Fruit fly (Drosophila melanogaster) whole organism, embryonic: ENCODE results near the gene Mgat4a.

Source experiments
- Abd-B ChIP-seq: fragments of 200-800 bp; sonication (Bioruptor generic); optimal IDR thresholded peaks from 2 replicates; lab custom pipeline; 2018; ENCODE audit warnings: missing biosample characterization, mild to moderate bottlenecking, missing genetic modification characterization, moderate library complexity
- B-H2 ChIP-seq: fragments of 200-800 bp; sonication (Bioruptor generic); optimal IDR thresholded peaks from 2 replicates; lab custom pipeline; 2018; ENCODE audit warnings: missing biosample characterization, mild to moderate bottlenecking, missing genetic modification characterization
- CG12299 ChIP-seq: fragments of 200-800 bp; sonication (Bioruptor generic); optimal IDR thresholded peaks from 2 replicates; lab custom pipeline; 2018; ENCODE audit warnings: missing biosample characterization, mild to moderate bottlenecking, missing genetic modification characterization
- CG14441 ChIP-seq: fragments of 200-800 bp; sonication (Bioruptor generic); IDR thresholded peaks from 2 replicates; pipeline ENCODE4 v1.3.6; 2022; ENCODE audit warnings: missing biosample characterization, missing genetic modification characterization
- CG15011 ChIP-seq: fragments of 200-800 bp; sonication (Bioruptor generic); optimal IDR thresholded peaks from 3 replicates; lab custom pipeline; 2018; ENCODE audit warnings: missing biosample characterization, mild to moderate bottlenecking, missing genetic modification characterization
- CG15479 ChIP-seq: fragments of 200-800 bp; sonication (Bioruptor generic); optimal IDR thresholded peaks from 3 replicates; lab custom pipeline; 2019; ENCODE audit warnings: missing biosample characterization, mild to moderate bottlenecking, missing genetic modification characterization, moderate library complexity
- CG15601 ChIP-seq: fragments of 200-800 bp; sonication (Bioruptor generic); optimal IDR thresholded peaks from 3 replicates; lab custom pipeline; 2019; ENCODE audit warnings: missing biosample characterization, mild to moderate bottlenecking, missing genetic modification characterization, moderate library complexity
- CG17802 ChIP-seq: fragments of 200-800 bp; sonication (Bioruptor generic); optimal IDR thresholded peaks from 2 replicates; lab custom pipeline; 2018; ENCODE audit warnings: missing biosample characterization, mild to moderate bottlenecking, missing genetic modification characterization, moderate library complexity
- CG2875 ChIP-seq: fragments of 200-800 bp; sonication (Bioruptor generic); optimal IDR thresholded peaks from 2 replicates; lab custom pipeline; 2017; ENCODE audit warnings: missing biosample characterization, mild to moderate bottlenecking, missing genetic modification characterization, missing genetic modification reagents
- CG30020 ChIP-seq: fragments of 200-800 bp; optimal IDR thresholded peaks from 2 replicates; lab custom pipeline; 2019; ENCODE audit warnings: missing biosample characterization, mild to moderate bottlenecking, missing genetic modification characterization, moderate library complexity
- CG31388 ChIP-seq: fragments of 200-800 bp; sonication (Bioruptor generic); optimal IDR thresholded peaks from 2 replicates; lab custom pipeline; 2016; ENCODE audit warnings: missing biosample characterization, missing genetic modification characterization
- CG3995 ChIP-seq: fragments of 200-800 bp; sonication (Bioruptor generic); optimal IDR thresholded peaks from 3 replicates; lab custom pipeline; 2016; ENCODE audit warnings: missing biosample characterization, missing genetic modification characterization
- CG4404 ChIP-seq: fragments of 200-800 bp; sonication (Bioruptor generic); IDR thresholded peaks from 2 replicates; pipeline ENCODE4 v1.3.6; 2022; ENCODE audit warnings: missing biosample characterization, missing genetic modification characterization
- CG6765 ChIP-seq: fragments of 200-800 bp; sonication (Bioruptor generic); optimal IDR thresholded peaks from 3 replicates; lab custom pipeline; 2017; ENCODE audit warnings: missing biosample characterization, mild to moderate bottlenecking, missing genetic modification characterization
- CG6813 ChIP-seq: fragments of 200-800 bp; sonication (Bioruptor generic); optimal IDR thresholded peaks from 2 replicates; lab custom pipeline; 2017; ENCODE audit warnings: missing biosample characterization, missing genetic modification characterization, mild to moderate bottlenecking, moderate library complexity, missing genetic modification reagents
- CG7271 ChIP-seq: fragments of 200-800 bp; sonication (Bioruptor generic); optimal IDR thresholded peaks from 2 replicates; lab custom pipeline; 2018; ENCODE audit warnings: missing biosample characterization, mild to moderate bottlenecking, missing genetic modification characterization, moderate library complexity
- CG7928 ChIP-seq: fragments of 200-800 bp; sonication (Bioruptor generic); optimal IDR thresholded peaks from 2 replicates; lab custom pipeline; 2017; ENCODE audit warnings: missing biosample characterization, mild to moderate bottlenecking, missing genetic modification characterization
- CG9609 ChIP-seq: fragments of 200-800 bp; sonication (Bioruptor generic); optimal IDR thresholded peaks from 3 replicates; lab custom pipeline; 2016; ENCODE audit warnings: missing biosample characterization, missing genetic modification characterization
- CG9876 ChIP-seq: fragments of 200-800 bp; sonication (Bioruptor generic); optimal IDR thresholded peaks from 2 replicates; lab custom pipeline; 2016; ENCODE audit warnings: missing biosample characterization, missing genetic modification characterization
- Ets65A ChIP-seq: fragments of 200-800 bp; sonication (Bioruptor generic); peaks from one replicate; lab custom pipeline; 2016; ENCODE audit warnings: missing biosample characterization, missing genetic modification characterization
- Fer2 ChIP-seq: fragments of 200-800 bp; sonication (Bioruptor generic); optimal IDR thresholded peaks from 2 replicates; lab custom pipeline; 2018; ENCODE audit warnings: missing biosample characterization, mild to moderate bottlenecking, missing genetic modification characterization, moderate library complexity
- HLH54F ChIP-seq: fragments of 200-800 bp; sonication (Bioruptor generic); optimal IDR thresholded peaks from 3 replicates; lab custom pipeline; 2016; ENCODE audit warnings: missing biosample characterization, missing genetic modification characterization
- NK7.1 ChIP-seq: fragments of 200-800 bp; sonication (Bioruptor generic); optimal IDR thresholded peaks from 3 replicates; lab custom pipeline; 2016; ENCODE audit warnings: missing biosample characterization, missing genetic modification characterization
- Nf-YA ChIP-seq: fragments of 200-800 bp; sonication (Bioruptor generic); IDR thresholded peaks from 2 replicates; pipeline ENCODE4 v1.3.6; 2022; ENCODE audit warnings: missing biosample characterization, missing genetic modification characterization
- Opbp ChIP-seq: fragments of 200-800 bp; sonication (Bioruptor generic); IDR thresholded peaks from 3 replicates; pipeline ENCODE4 v1.3.6; 2022; ENCODE audit warnings: missing biosample characterization, missing genetic modification characterization; ENCODE audit not compliant: partially characterized antibody
- Poxn ChIP-seq: fragments of 200-800 bp; sonication (Bioruptor generic); IDR thresholded peaks from 2 replicates; pipeline ENCODE4 v1.3.6; 2022; ENCODE audit warnings: missing biosample characterization, missing genetic modification characterization
- Rx ChIP-seq: fragments of 200-800 bp; sonication (Bioruptor generic); IDR thresholded peaks from 2 replicates; pipeline ENCODE4 v1.3.6; 2022; ENCODE audit warnings: missing biosample characterization, missing genetic modification characterization
- Scr ChIP-seq: fragments of 200-800 bp; sonication (Bioruptor generic); IDR thresholded peaks from 2 replicates; pipeline ENCODE4 v1.3.6; 2022; ENCODE audit warnings: missing biosample characterization, missing genetic modification characterization; ENCODE audit not compliant: partially characterized antibody
- Six4 ChIP-seq: fragments of 200-800 bp; sonication (Bioruptor generic); optimal IDR thresholded peaks from 2 replicates; lab custom pipeline; 2016; ENCODE audit warnings: missing biosample characterization, missing genetic modification characterization
- Spps ChIP-seq: fragments of 200-800 bp; sonication (Bioruptor generic); optimal IDR thresholded peaks from 2 replicates; lab custom pipeline; 2018; ENCODE audit warnings: missing biosample characterization, mild to moderate bottlenecking, missing genetic modification characterization
- Sry-β ChIP-seq: fragments of 200-800 bp; sonication (Bioruptor generic); optimal IDR thresholded peaks from 2 replicates; lab custom pipeline; 2018; ENCODE audit warnings: missing biosample characterization, mild to moderate bottlenecking, missing genetic modification characterization, moderate library complexity
- al ChIP-seq: fragments of 200-800 bp; sonication (Bioruptor generic); IDR thresholded peaks from 2 replicates; pipeline ENCODE4 v1.3.6; 2022; ENCODE audit warnings: missing biosample characterization, missing genetic modification characterization
- bsh ChIP-seq, 2 experiments: fragments of 200-800 bp; sonication (Bioruptor generic); optimal IDR thresholded peaks; 2 replicates each; lab custom pipeline; 2017 to 2018; ENCODE audit warnings: mild to moderate bottlenecking in 2 of 2, missing biosample characterization in 2 of 2, missing genetic modification characterization in 2 of 2, moderate library complexity in 1 of 2
- crc ChIP-seq: fragments of 200-800 bp; sonication (Bioruptor generic); optimal IDR thresholded peaks from 2 replicates; lab custom pipeline; 2016; ENCODE audit warnings: missing biosample characterization, missing genetic modification characterization
- dan ChIP-seq: fragments of 200-800 bp; sonication (Bioruptor generic); IDR thresholded peaks from 2 replicates; pipeline ENCODE4 v1.3.6; 2022; ENCODE audit warnings: missing biosample characterization, missing genetic modification characterization
- gsb-n ChIP-seq: fragments of 200-800 bp; sonication (Bioruptor generic); optimal IDR thresholded peaks from 3 replicates; lab custom pipeline; 2018; ENCODE audit warnings: missing biosample characterization, mild to moderate bottlenecking, missing genetic modification characterization
- kah ChIP-seq: fragments of 200-800 bp; sonication (Bioruptor generic); optimal IDR thresholded peaks from 2 replicates; lab custom pipeline; 2018; ENCODE audit warnings: missing biosample characterization, mild to moderate bottlenecking, missing genetic modification characterization
- lola ChIP-seq, 3 experiments: fragments of >200 bp in 2 of 3; fragments of 200-800 bp in 1 of 3; sonication (Bioruptor generic) in 1 of 3; optimal IDR thresholded peaks; 2 replicates each; lab custom pipeline; 2017 to 2019; ENCODE audit warnings: missing biosample characterization in 3 of 3, missing genetic modification characterization in 3 of 3, mild to moderate bottlenecking in 1 of 3, moderate library complexity in 1 of 3
- nom ChIP-seq: fragments of 200-800 bp; sonication (Bioruptor generic); optimal IDR thresholded peaks from 2 replicates; lab custom pipeline; 2017; ENCODE audit warnings: missing biosample characterization, missing genetic modification characterization, mild to moderate bottlenecking, moderate library complexity, missing genetic modification reagents
- oc ChIP-seq: fragments of 200-800 bp; sonication (Bioruptor generic); optimal IDR thresholded peaks from 2 replicates; lab custom pipeline; 2018; ENCODE audit warnings: missing biosample characterization, mild to moderate bottlenecking, missing genetic modification characterization, moderate library complexity
- org-1 ChIP-seq: fragments of 200-800 bp; sonication (Bioruptor generic); optimal IDR thresholded peaks from 2 replicates; lab custom pipeline; 2017; ENCODE audit warnings: missing biosample characterization, missing genetic modification characterization
- pita ChIP-seq: fragments of 200-800 bp; sonication (Bioruptor generic); optimal IDR thresholded peaks from 2 replicates; lab custom pipeline; 2017; ENCODE audit warnings: missing biosample characterization, mild to moderate bottlenecking, missing genetic modification characterization
- sd ChIP-seq: fragments of 200-800 bp; sonication (Bioruptor generic); optimal IDR thresholded peaks from 3 replicates; lab custom pipeline; 2018; ENCODE audit warnings: missing biosample characterization, mild to moderate bottlenecking, missing genetic modification characterization, moderate library complexity
- shn ChIP-seq: fragments of 200-800 bp; sonication (Bioruptor generic); optimal IDR thresholded peaks from 3 replicates; lab custom pipeline; 2016; ENCODE audit warnings: missing biosample characterization, missing genetic modification characterization
- slbo ChIP-seq: fragments of 200-800 bp; sonication (Bioruptor generic); IDR thresholded peaks from 2 replicates; pipeline ENCODE4 v1.3.6; 2022; ENCODE audit warnings: missing biosample characterization, missing genetic modification characterization
- tin ChIP-seq: fragments of 200-800 bp; sonication (Bioruptor generic); optimal IDR thresholded peaks from 3 replicates; lab custom pipeline; 2016; ENCODE audit warnings: missing biosample characterization, missing genetic modification characterization
- toy ChIP-seq: fragments of 200-800 bp; sonication (Bioruptor generic); IDR thresholded peaks from 2 replicates; pipeline ENCODE4 v1.3.6; 2022; ENCODE audit warnings: missing biosample characterization, missing genetic modification characterization
- wdn ChIP-seq: fragments of 200-800 bp; sonication (Bioruptor generic); IDR thresholded peaks from 2 replicates; pipeline ENCODE4 v1.3.6; 2022; ENCODE audit warnings: missing biosample characterization, missing genetic modification characterization
- zen ChIP-seq: fragments of 200-800 bp; sonication (Bioruptor generic); optimal IDR thresholded peaks from 3 replicates; lab custom pipeline; 2018; ENCODE audit warnings: missing biosample characterization, mild to moderate bottlenecking, missing genetic modification characterization, moderate library complexity
- zfh2 ChIP-seq: fragments of 200-800 bp; sonication (Bioruptor generic); optimal IDR thresholded peaks from 2 replicates; lab custom pipeline; 2016; ENCODE audit warnings: missing biosample characterization, missing genetic modification characterization

The Mgat4a gene

DNA sequence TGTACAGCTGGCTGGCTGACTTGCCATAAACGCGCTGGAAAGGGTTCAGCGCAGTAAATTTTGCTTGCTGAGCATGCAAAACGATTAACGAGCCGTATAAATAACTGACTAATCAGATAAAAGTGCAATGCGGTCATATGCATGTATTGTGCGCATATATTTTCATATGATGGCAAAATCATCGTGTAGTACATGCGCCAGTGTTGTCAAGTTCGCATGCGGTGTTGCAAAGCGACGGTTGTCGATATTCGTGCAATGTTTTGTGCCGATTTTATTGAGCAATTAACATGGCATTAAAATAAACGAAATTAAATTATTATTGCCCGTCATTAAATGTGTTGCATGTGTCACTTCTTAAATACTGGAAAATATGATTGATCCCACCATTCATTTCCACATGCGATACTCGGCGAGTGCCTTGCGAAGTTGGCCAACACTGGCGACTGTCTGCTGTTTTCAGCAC, 28.3 kb downstream of the Mgat4a start (continued):
- TF ChIP-seq lola (GFP tag; optimal IDR thresholded peaks at IDR 0.05; lab: Kevin White, UChicago) (peak in 1 of 3 experiments; percentile 31), CG31388 (GFP tag; lab: Kevin White, UChicago) (peak; percentile 84), CG30020 (peak; percentile 44), dan (GFP tag; lab: Robert Waterston, UW) (no peak), shn (GFP tag; lab: Kevin White, UChicago) (peak; percentile 84), Six4 (GFP tag; lab: Kevin White, UChicago) (peak; percentile 54), Abd-B (GFP tag; lab: Kevin White, UChicago) (peak; percentile 78), B-H2 (GFP tag; lab: Kevin White, UChicago) (no peak), CG2875 (GFP tag; lab: Kevin White, UChicago) (peak; percentile 55), Rx (peak; percentile 80), zfh2 (GFP tag; lab: Kevin White, UChicago) (peak; percentile 92), CG12299 (tag; lab: Kevin White, UChicago) (peak; percentile 72), zen (tag; lab: Kevin White, UChicago) (peak; percentile 69), bsh (GFP tag; optimal IDR thresholded peaks at IDR 0.05; lab: Kevin White, UChicago) (peak in 1 of 2 experiments; percentile 58), CG15011 (no peak), Sry-β (GFP tag; lab: Kevin White, UChicago) (peak; percentile 28), gsb-n (tag; lab: Kevin White, UChicago) (no peak), CG7271 (tag; lab: Kevin White, UChicago) (no peak), kah (GFP tag; lab: Kevin White, UChicago) (peak; percentile 18), CG9609 (GFP tag; lab: Kevin White, UChicago) (peak; percentile 84), NK7.1 (GFP tag; lab: Kevin White, UChicago) (peak; percentile 72), al (GFP tag; lab: Robert Waterston, UW) (peak; percentile 72), Scr (GFP tag; lab: Robert Waterston, UW) (peak; percentile 87), HLH54F (peak; percentile 91), CG15601 (peak; percentile 15), CG9876 (GFP tag; lab: Kevin White, UChicago) (peak; percentile 65), Spps (tag; lab: Kevin White, UChicago) (peak; percentile 10), CG7928 (GFP tag; lab: Kevin White, UChicago) (peak; percentile 30), CG3995 (peak; percentile 47), Fer2 (tag; lab: Kevin White, UChicago) (peak; percentile 54), pita (GFP tag; lab: Kevin White, UChicago) (no peak), nom (GFP tag; lab: Kevin White, UChicago) (peak; percentile 41), CG14441 (GFP tag; lab: Robert Waterston, UW) (peak; percentile 68), CG4404 (GFP tag; lab: Robert Waterston, UW) (peak; percentile 79), toy (GFP tag; lab: Robert Waterston, UW) (0 out of 2 replicates have a peak, but pooled peaks have one; percentile 22), CG6765 (GFP tag; lab: Kevin White, UChicago) (no peak), crc (GFP tag; lab: Kevin White, UChicago) (peak; percentile 72), CG15479 (peak; percentile 76), slbo (GFP tag; lab: Robert Waterston, UW) (peak; percentile 87), Ets65A (peak; percentile 97), org-1 (peak; percentile 70), tin (peak; percentile 86), Opbp (GFP tag; lab: Robert Waterston, UW) (peak; percentile 81), CG17802 (tag; lab: Kevin White, UChicago) (peak; percentile 33), Poxn (peak; percentile 36; the same call in 1 of the 2 replicates), wdn (peak; percentile 54), sd (tag; lab: Kevin White, UChicago) (no peak), CG6813 (GFP tag; lab: Kevin White, UChicago) (no peak), oc (tag; lab: Kevin White, UChicago) (no peak), Nf-YA (GFP tag; lab: Robert Waterston, UW) (0 out of 2 replicates have a peak, but pooled peaks have one; percentile 34)
